Worm (Caenorhabditis elegans): ENCODE results near the gene T19D12.9.

- no peak for TF ChIP-seq zip-5 (tag; optimal IDR thresholded peaks at IDR 0.05)
- no peak for TF ChIP-seq ztf-16 (tag; optimal IDR thresholded peaks at IDR 0.05)
- TF ChIP-seq ama-1 (optimal IDR thresholded peaks at IDR 0.05): no peak
- no peak for TF ChIP-seq eyg-1 (tag; optimal IDR thresholded peaks at IDR 0.05)
- no peak for TF ChIP-seq lim-6 (tag; optimal IDR thresholded peaks at IDR 0.05)
- no peak for TF ChIP-seq pha-4 (tag; optimal IDR thresholded peaks at IDR 0.05)
- no peak for TF ChIP-seq pag-3 (tag; optimal IDR thresholded peaks at IDR 0.05; ENCODE audit: borderline replicate concordance)
These were observed at the start of gene T19D12.9 for ce11 chrII:6654284-6654683.

Measured in whole organism, late embryonic.